Worm (Caenorhabditis elegans) whole organism, young adult: Measurements from ENCODE around the gene ska-3.

Experiments
- B0336.3 ChIP-seq: fragments of 200-800 bp; sonication (Bioruptor generic); IDR thresholded peaks from 2 replicates; pipeline ENCODE4 v1.3.6; 2022; ENCODE audit warnings: missing genetic modification characterization, missing compliant biosample characterization
- C06A6.2 ChIP-seq: fragments of 200-800 bp; sonication (Bioruptor generic); conservative IDR thresholded peaks from 2 replicates; pipeline ENCODE4 v1.3.6; 2022; ENCODE audit warnings: missing genetic modification characterization, missing compliant biosample characterization
- D2030.7 ChIP-seq: fragments of 200-800 bp; sonication (Bioruptor generic); IDR thresholded peaks from 2 replicates; pipeline ENCODE4 v1.3.6; 2022; ENCODE audit warnings: missing genetic modification reagents, missing genetic modification characterization, missing compliant biosample characterization
- F22D6.2 ChIP-seq: sonication (generic microtip); optimal IDR thresholded peaks from 2 replicates; lab custom pipeline; 2016; ENCODE audit warnings: mild to moderate bottlenecking, missing genetic modification characterization, missing compliant biosample characterization
- F23B12.7 ChIP-seq: sonication (generic microtip); optimal IDR thresholded peaks from 2 replicates; lab custom pipeline; 2017; ENCODE audit warnings: missing genetic modification characterization, mild to moderate bottlenecking, missing compliant biosample characterization, antibody characterized with exemption, moderate library complexity; ENCODE audit not compliant: insufficient read depth
- F33H1.4 ChIP-seq: fragments of 200-800 bp; sonication (Bioruptor generic); IDR thresholded peaks from 2 replicates; pipeline ENCODE4 v1.3.6; 2022; ENCODE audit warnings: missing genetic modification reagents, missing genetic modification characterization, missing compliant biosample characterization
- F52B5.7 ChIP-seq: sonication (generic microtip); optimal IDR thresholded peaks from 2 replicates; lab custom pipeline; 2016; ENCODE audit warnings: mild to moderate bottlenecking, missing genetic modification characterization, missing compliant biosample characterization
- F55B11.4 ChIP-seq: sonication (generic microtip); optimal IDR thresholded peaks from 2 replicates; lab custom pipeline; 2016; ENCODE audit warnings: missing compliant biosample characterization, missing genetic modification characterization, borderline replicate concordance; ENCODE audit not compliant: insufficient read depth
- F57A8.1 ChIP-seq: fragments of 200-800 bp; sonication (Bioruptor generic); optimal IDR thresholded peaks from 2 replicates; lab custom pipeline; 2018; ENCODE audit warnings: mild to moderate bottlenecking, missing genetic modification characterization, moderate library complexity, missing compliant biosample characterization
- F57C9.4 ChIP-seq: sonication (generic microtip); optimal IDR thresholded peaks from 2 replicates; lab custom pipeline; 2017; ENCODE audit warnings: mild to moderate bottlenecking, missing genetic modification characterization, missing compliant biosample characterization
- K12H6.12 ChIP-seq: fragments of 200-800 bp; sonication (Bioruptor generic); optimal IDR thresholded peaks from 2 replicates; lab custom pipeline; 2018; ENCODE audit warnings: mild to moderate bottlenecking, missing genetic modification characterization, missing compliant biosample characterization
- T07F8.4 ChIP-seq: sonication (generic microtip); optimal IDR thresholded peaks from 2 replicates; lab custom pipeline; 2016; ENCODE audit warnings: mild to moderate bottlenecking, missing genetic modification characterization, moderate library complexity, missing compliant biosample characterization
- Y67H2A.10 ChIP-seq: fragments of 200-800 bp; sonication (Bioruptor generic); conservative IDR thresholded peaks from 2 replicates; pipeline ENCODE4 v1.3.6; 2022; ENCODE audit warnings: missing genetic modification reagents, missing genetic modification characterization, missing compliant biosample characterization
- atf-7 ChIP-seq: sonication (generic microtip); optimal IDR thresholded peaks from 2 replicates; lab custom pipeline; 2017; ENCODE audit warnings: mild to moderate bottlenecking, missing genetic modification characterization, missing compliant biosample characterization
- attf-3 ChIP-seq: fragments of 200-800 bp; sonication (Bioruptor generic); conservative IDR thresholded peaks from 2 replicates; pipeline ENCODE4 v1.3.6; 2022; ENCODE audit warnings: missing genetic modification reagents, missing genetic modification characterization, missing compliant biosample characterization
- attf-5 ChIP-seq: fragments of 200-800 bp; sonication (Bioruptor generic); optimal IDR thresholded peaks from 2 replicates; lab custom pipeline; 2018; ENCODE audit warnings: mild to moderate bottlenecking, missing genetic modification characterization, missing compliant biosample characterization
- bed-2 ChIP-seq: fragments of 200-800 bp; sonication (Bioruptor generic); IDR thresholded peaks from 2 replicates; pipeline ENCODE4 v1.3.6; 2022; ENCODE audit warnings: missing genetic modification reagents, missing genetic modification characterization, missing compliant biosample characterization
- ceh-100 ChIP-seq: fragments of 200-800 bp; sonication (Bioruptor generic); IDR thresholded peaks from 2 replicates; pipeline ENCODE4 v1.3.6; 2022; ENCODE audit warnings: missing genetic modification reagents, missing genetic modification characterization, missing compliant biosample characterization
- ceh-40 ChIP-seq: fragments of 200-800 bp; sonication (Bioruptor generic); IDR thresholded peaks from 2 replicates; pipeline ENCODE4 v1.3.6; 2022; ENCODE audit warnings: missing genetic modification characterization, missing compliant biosample characterization
- dpff-1 ChIP-seq: sonication (generic microtip); optimal IDR thresholded peaks from 2 replicates; lab custom pipeline; 2017; ENCODE audit warnings: mild to moderate bottlenecking, missing genetic modification characterization, missing compliant biosample characterization
- dpl-1 ChIP-seq: fragments of 150-350 bp; optimal IDR thresholded peaks from 2 replicates; lab custom pipeline; 2014; ENCODE audit warnings: missing biosample characterization, missing genetic modification reagents, missing genetic modification characterization
- efl-1 ChIP-seq: fragments of 150-350 bp; optimal IDR thresholded peaks from 2 replicates; lab custom pipeline; 2014; ENCODE audit warnings: missing biosample characterization, missing genetic modification reagents, missing genetic modification characterization
- egrh-3 ChIP-seq: fragments of 200-800 bp; sonication (Bioruptor generic); IDR thresholded peaks from 2 replicates; pipeline ENCODE4 v1.3.6; 2022; ENCODE audit warnings: missing genetic modification reagents, missing genetic modification characterization, missing compliant biosample characterization
- gei-17 ChIP-seq: fragments of 200-800 bp; sonication (Bioruptor generic); optimal IDR thresholded peaks from 2 replicates; lab custom pipeline; 2018; ENCODE audit warnings: mild to moderate bottlenecking, missing genetic modification characterization, missing compliant biosample characterization
- hmg-20 ChIP-seq: fragments of 200-800 bp; sonication (Bioruptor generic); IDR thresholded peaks from 2 replicates; pipeline ENCODE4 v1.3.6; 2022; ENCODE audit warnings: missing genetic modification reagents, missing genetic modification characterization, missing compliant biosample characterization
- hrde-1 ChIP-seq: sonication (generic microtip); optimal IDR thresholded peaks from 2 replicates; lab custom pipeline; 2016; ENCODE audit warnings: missing genetic modification characterization, mild to moderate bottlenecking, missing compliant biosample characterization, moderate library complexity, missing genotype, missing genetic modification reagents, borderline replicate concordance
- let-526 ChIP-seq: fragments of 200-800 bp; sonication (Bioruptor generic); IDR thresholded peaks from 2 replicates; pipeline ENCODE4 v1.3.6; 2022; ENCODE audit warnings: missing genetic modification reagents, missing genetic modification characterization, missing compliant biosample characterization
- let-607 ChIP-seq, 2 experiments: fragments of 200-800 bp in 1 of 2; sonication (Bioruptor generic) in 1 of 2; sonication (generic microtip) in 1 of 2; optimal IDR thresholded peaks; 2 replicates each; lab custom pipeline; 2016 to 2018; ENCODE audit warnings: mild to moderate bottlenecking in 2 of 2, missing compliant biosample characterization in 2 of 2, missing genetic modification characterization in 2 of 2, moderate library complexity in 2 of 2, missing genotype in 1 of 2
- lin-35 ChIP-seq, 3 experiments: fragments of 150-350 bp in 2 of 3; sonication (generic microtip) in 1 of 3; optimal IDR thresholded peaks; 2 replicates each; lab custom pipeline; 2014 to 2018; ENCODE audit warnings: missing biosample characterization in 3 of 3, missing genetic modification characterization in 3 of 3, missing genetic modification reagents in 3 of 3
- lin-40 ChIP-seq: sonication (generic microtip); optimal IDR thresholded peaks from 2 replicates; lab custom pipeline; 2016; ENCODE audit warnings: missing genetic modification characterization, mild to moderate bottlenecking, missing compliant biosample characterization, missing genotype, missing genetic modification reagents
- lir-1 ChIP-seq: fragments of 200-800 bp; sonication (Bioruptor generic); conservative IDR thresholded peaks from 2 replicates; pipeline ENCODE4 v1.3.6; 2022; ENCODE audit warnings: missing genetic modification reagents, missing genetic modification characterization, missing compliant biosample characterization
- lsl-1 ChIP-seq: fragments of 200-800 bp; sonication (Bioruptor generic); optimal IDR thresholded peaks from 2 replicates; lab custom pipeline; 2018; ENCODE audit warnings: mild to moderate bottlenecking, missing genetic modification characterization, moderate library complexity, missing compliant biosample characterization
- madf-3 ChIP-seq: fragments of 200-800 bp; sonication (Bioruptor generic); IDR thresholded peaks from 2 replicates; pipeline ENCODE4 v1.3.6; 2022; ENCODE audit warnings: missing genetic modification reagents, missing genetic modification characterization, missing compliant biosample characterization
- mel-28 ChIP-seq: sonication (generic microtip); optimal IDR thresholded peaks from 2 replicates; lab custom pipeline; 2016; ENCODE audit warnings: borderline replicate concordance, mild to moderate bottlenecking, missing genetic modification characterization, missing compliant biosample characterization
- mes-4 ChIP-seq: sonication (generic microtip); optimal IDR thresholded peaks from 2 replicates; lab custom pipeline; 2016; ENCODE audit warnings: missing genotype, missing genetic modification characterization, missing compliant biosample characterization
- nfya-1 ChIP-seq: sonication (generic microtip); optimal IDR thresholded peaks from 2 replicates; lab custom pipeline; 2017; ENCODE audit warnings: antibody characterized with exemption, missing compliant biosample characterization, missing genetic modification characterization, borderline replicate concordance; ENCODE audit not compliant: insufficient read depth
- nhr-120 ChIP-seq: fragments of 200-800 bp; sonication (Bioruptor generic); IDR thresholded peaks from 2 replicates; pipeline ENCODE4 v1.3.6; 2022; ENCODE audit warnings: missing genetic modification characterization, missing compliant biosample characterization
- nhr-80 ChIP-seq: sonication (generic microtip); optimal IDR thresholded peaks from 2 replicates; lab custom pipeline; 2016; ENCODE audit warnings: missing genetic modification characterization, missing compliant biosample characterization
- pbrm-1 ChIP-seq: fragments of 200-800 bp; sonication (Bioruptor generic); IDR thresholded peaks from 2 replicates; pipeline ENCODE4 v1.3.6; 2022; ENCODE audit warnings: missing genetic modification reagents, missing genetic modification characterization, missing compliant biosample characterization
- pha-4 ChIP-seq: fragments of 150-350 bp; sonication (generic microtip); optimal IDR thresholded peaks from 2 replicates; lab custom pipeline; 2014; ENCODE audit warnings: missing biosample characterization, missing genetic modification reagents, missing genetic modification characterization
- rec-8 ChIP-seq, 2 experiments: sonication (generic microtip); optimal IDR thresholded peaks; 2 replicates each; lab custom pipeline; 2016; ENCODE audit warnings: mild to moderate bottlenecking in 2 of 2, missing genetic modification characterization in 2 of 2, missing genetic modification reagents in 2 of 2, missing genotype in 2 of 2, missing biosample characterization in 1 of 2, missing compliant biosample characterization in 1 of 2, moderate library complexity in 1 of 2
- sdz-38 ChIP-seq: sonication (generic microtip); optimal IDR thresholded peaks from 2 replicates; lab custom pipeline; 2016; ENCODE audit warnings: missing genotype, missing genetic modification characterization, missing compliant biosample characterization
- snpc-1.3 ChIP-seq: sonication (generic microtip); optimal IDR thresholded peaks from 2 replicates; lab custom pipeline; 2017; ENCODE audit warnings: missing genetic modification characterization, mild to moderate bottlenecking, missing compliant biosample characterization, antibody characterized with exemption, moderate library complexity, missing genotype, missing genetic modification reagents; ENCODE audit not compliant: insufficient read depth
- somi-1 ChIP-seq: fragments of 200-800 bp; sonication (Bioruptor generic); optimal IDR thresholded peaks from 2 replicates; lab custom pipeline; 2018; ENCODE audit warnings: mild to moderate bottlenecking, missing genetic modification characterization, missing compliant biosample characterization
- tbp1 ChIP-seq: fragments of 200-800 bp; sonication (Bioruptor generic); optimal IDR thresholded peaks from 2 replicates; lab custom pipeline; 2018; ENCODE audit warnings: mild to moderate bottlenecking, missing genetic modification characterization, missing compliant biosample characterization
- unc-62 ChIP-seq: fragments of 150-350 bp; optimal IDR thresholded peaks from 2 replicates; lab custom pipeline; 2014; ENCODE audit warnings: missing biosample characterization, missing genetic modification reagents, missing genetic modification characterization
- ztf-18 ChIP-seq: sonication (generic microtip); optimal IDR thresholded peaks from 2 replicates; lab custom pipeline; 2016; ENCODE audit warnings: missing genotype, mild to moderate bottlenecking, missing genetic modification characterization, missing compliant biosample characterization
- ztf-22 ChIP-seq: fragments of 200-800 bp; sonication (Bioruptor generic); optimal IDR thresholded peaks from 2 replicates; lab custom pipeline; 2018; ENCODE audit warnings: mild to moderate bottlenecking, missing genetic modification characterization, moderate library complexity, missing compliant biosample characterization

The ska-3 gene

DNA sequence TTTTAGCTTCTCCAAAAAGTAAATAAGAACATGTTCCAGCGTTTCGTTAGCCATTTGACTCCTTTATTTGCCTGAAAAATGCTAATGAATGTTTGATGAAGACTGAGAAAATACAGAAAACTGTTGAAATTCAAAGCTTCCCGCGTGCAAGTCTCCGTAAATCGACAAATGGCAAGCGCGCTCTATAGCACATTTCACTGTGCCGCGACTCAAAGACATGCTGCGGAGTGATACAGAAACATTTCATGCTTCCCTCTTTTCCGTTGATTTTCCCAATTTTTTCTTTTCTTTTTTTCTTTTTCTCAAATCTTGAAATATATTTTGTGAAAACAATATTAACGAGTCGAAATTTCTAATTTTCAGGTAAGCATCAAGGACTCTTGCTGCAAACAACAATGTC is at the start of gene ska-3, which contains the start of gene rps-12 (continued):
- no peak for TF ChIP-seq F55B11.4
- peak; percentile 86 for TF ChIP-seq atf-7 (tag; lab: Kevin White, UChicago)
- TF ChIP-seq D2030.7 (GFP tag; lab: Robert Waterston, UW), result peak; percentile 92
- peak; percentile 88 for TF ChIP-seq snpc-1.3 (tag; lab: Kevin White, UChicago)
- TF ChIP-seq attf-5, result peak; percentile 99
- peak; percentile 83 for TF ChIP-seq nhr-80 (tag; lab: Kevin White, UChicago)
- TF ChIP-seq dpff-1 (tag; lab: Kevin White, UChicago), result no peak
- peak; percentile 4 for TF ChIP-seq unc-62 (GFP tag; lab: Kevin White, UChicago)
- TF ChIP-seq F52B5.7 (tag; lab: Kevin White, UChicago), result peak; percentile 66
- peak; percentile 79 for TF ChIP-seq ztf-18 (tag; lab: Kevin White, UChicago)
- no peak for TF ChIP-seq mel-28
- TF ChIP-seq egrh-3 (GFP tag; lab: Robert Waterston, UW), result peak; percentile 42; the same call in 1 of the 2 replicates
- peak; percentile 47 for TF ChIP-seq ztf-22 (GFP tag; lab: Kevin White, UChicago)
- peak; percentile 85 for TF ChIP-seq somi-1 (GFP tag; lab: Kevin White, UChicago)
- peak; percentile 91 for TF ChIP-seq K12H6.12
- TF ChIP-seq lin-35 (GFP tag; optimal IDR thresholded peaks at IDR 0.05; lab: Kevin White, UChicago), result peak; percentile 48 to 99 (median 88)
- peak; percentile 82 for TF ChIP-seq hmg-20 (GFP tag; lab: Robert Waterston, UW)
- peak; percentile 97 for TF ChIP-seq lin-40 (tag; lab: Kevin White, UChicago)
- no peak for TF ChIP-seq nfya-1 (tag; lab: Kevin White, UChicago)
- peak; percentile 83 for TF ChIP-seq ceh-100 (GFP tag; lab: Robert Waterston, UW)
- peak; percentile 82 for TF ChIP-seq lsl-1
- TF ChIP-seq attf-3, result peak; percentile 82
- TF ChIP-seq lir-1 (GFP tag; lab: Robert Waterston, UW), result peak; percentile 95
- TF ChIP-seq hrde-1 (tag; lab: Kevin White, UChicago), result peak; percentile 57
- peak; percentile 80 for TF ChIP-seq B0336.3 (GFP tag; lab: Robert Waterston, UW)
- TF ChIP-seq madf-3 (GFP tag; lab: Robert Waterston, UW), result peak; percentile 96
- TF ChIP-seq F57C9.4 (tag; lab: Kevin White, UChicago), result no peak
- TF ChIP-seq F22D6.2 (tag; lab: Kevin White, UChicago), result peak; percentile 69
- TF ChIP-seq pbrm-1 (GFP tag; lab: Robert Waterston, UW), result peak; percentile 96
- no peak for TF ChIP-seq sdz-38 (tag; lab: Kevin White, UChicago)
- TF ChIP-seq pha-4 (tag; lab: Kevin White, UChicago), result peak; percentile 99
- peak; percentile 78 for TF ChIP-seq tbp1 (GFP tag; lab: Kevin White, UChicago)
- TF ChIP-seq efl-1 (GFP tag; lab: Kevin White, UChicago), result peak; percentile 93
- TF ChIP-seq F33H1.4 (GFP tag; lab: Robert Waterston, UW), result peak; percentile 93
- peak; percentile 79 for TF ChIP-seq gei-17 (GFP tag; lab: Kevin White, UChicago)
- no peak for TF ChIP-seq ceh-40
- no peak for TF ChIP-seq F57A8.1 (GFP tag; lab: Kevin White, UChicago)
- TF ChIP-seq dpl-1 (GFP tag; lab: Kevin White, UChicago), result peak; percentile 92
- peak; percentile 75 to 89 for TF ChIP-seq let-607 (tag; optimal IDR thresholded peaks at IDR 0.05; lab: Kevin White, UChicago)
- no peak for TF ChIP-seq nhr-120 (GFP tag; lab: Robert Waterston, UW)
- no peak for TF ChIP-seq rec-8 (tag; optimal IDR thresholded peaks at IDR 0.05; lab: Kevin White, UChicago)
- TF ChIP-seq C06A6.2 (GFP tag; lab: Robert Waterston, UW), result peak; percentile 92
- TF ChIP-seq mes-4 (tag; lab: Kevin White, UChicago), result no peak
- peak; percentile 98 for TF ChIP-seq F23B12.7
- no peak for TF ChIP-seq T07F8.4 (tag; lab: Kevin White, UChicago)
- TF ChIP-seq Y67H2A.10, result peak; percentile 82
- TF ChIP-seq bed-2 (GFP tag; lab: Robert Waterston, UW), result no peak
- TF ChIP-seq let-526 (GFP tag; lab: Robert Waterston, UW), result peak; percentile 96
